Worm (Caenorhabditis elegans) whole organism, late embryonic: Measurements from ENCODE around the gene D1005.10.
A peak's percentile ranks its signal among the peaks of the same experiment; 100 is the strongest.

Source experiments
- F13H6.1 ChIP-seq: sonication (generic microtip); optimal IDR thresholded peaks from 2 replicates; lab custom pipeline; 2016; ENCODE audit warnings: missing genetic modification characterization, missing compliant biosample characterization
- K02D7.2 ChIP-seq: sonication (generic microtip); optimal IDR thresholded peaks from 2 replicates; lab custom pipeline; 2017; ENCODE audit warnings: mild to moderate bottlenecking, missing genetic modification characterization, missing compliant biosample characterization
- K09A11.1 ChIP-seq: sonication (generic microtip); optimal IDR thresholded peaks from 2 replicates; lab custom pipeline; 2017; ENCODE audit warnings: antibody characterized with exemption, mild to moderate bottlenecking, missing genetic modification characterization, missing compliant biosample characterization; ENCODE audit not compliant: insufficient read depth
- T23F11.4 ChIP-seq: fragments of 200-800 bp; sonication (Bioruptor generic); optimal IDR thresholded peaks from 2 replicates; lab custom pipeline; 2018; ENCODE audit warnings: mild to moderate bottlenecking, missing genetic modification characterization, missing compliant biosample characterization
- Y22D7AL.16 ChIP-seq: sonication (generic microtip); optimal IDR thresholded peaks from 2 replicates; lab custom pipeline; 2016; ENCODE audit warnings: missing genetic modification characterization, missing compliant biosample characterization
- ceh-19 ChIP-seq: fragments of 200-800 bp; sonication (Bioruptor generic); optimal IDR thresholded peaks from 2 replicates; lab custom pipeline; 2018; ENCODE audit warnings: mild to moderate bottlenecking, missing genetic modification characterization, missing compliant biosample characterization
- ceh-2 ChIP-seq: sonication (generic microtip); optimal IDR thresholded peaks from 2 replicates; lab custom pipeline; 2016; ENCODE audit warnings: missing genotype, missing genetic modification characterization, missing compliant biosample characterization
- ceh-24 ChIP-seq: sonication (generic microtip); optimal IDR thresholded peaks from 2 replicates; lab custom pipeline; 2016; ENCODE audit warnings: mild to moderate bottlenecking, missing genetic modification characterization, missing compliant biosample characterization
- ceh-30 ChIP-seq: fragments of 150-350 bp; optimal IDR thresholded peaks from 2 replicates; lab custom pipeline; 2014; ENCODE audit warnings: missing biosample characterization, missing genetic modification characterization
- ceh-31 ChIP-seq: sonication (generic microtip); optimal IDR thresholded peaks from 2 replicates; lab custom pipeline; 2016; ENCODE audit warnings: missing genetic modification characterization, missing compliant biosample characterization
- ceh-9 ChIP-seq: sonication (generic microtip); optimal IDR thresholded peaks from 2 replicates; lab custom pipeline; 2016; ENCODE audit warnings: mild to moderate bottlenecking, missing genetic modification characterization, inconsistent platforms, missing compliant biosample characterization
- elt-2 ChIP-seq: sonication (generic microtip); optimal IDR thresholded peaks from 2 replicates; lab custom pipeline; 2016; ENCODE audit warnings: missing genetic modification reagents, missing genetic modification characterization, missing compliant biosample characterization
- elt-4 ChIP-seq: sonication (generic microtip); optimal IDR thresholded peaks from 2 replicates; lab custom pipeline; 2016; ENCODE audit warnings: missing genetic modification characterization, missing compliant biosample characterization
- ets-4 ChIP-seq: sonication (generic microtip); optimal IDR thresholded peaks from 2 replicates; lab custom pipeline; 2016; ENCODE audit warnings: missing genetic modification characterization, missing compliant biosample characterization
- fkh-10 ChIP-seq: fragments of 150-350 bp; optimal IDR thresholded peaks from 2 replicates; lab custom pipeline; 2014; ENCODE audit warnings: missing biosample characterization, missing genetic modification reagents, missing genetic modification characterization
- gmeb-2 ChIP-seq: sonication (generic microtip); optimal IDR thresholded peaks from 2 replicates; lab custom pipeline; 2016; ENCODE audit warnings: missing genetic modification characterization, inconsistent platforms, missing compliant biosample characterization
- hlh-30 ChIP-seq: sonication (generic microtip); optimal IDR thresholded peaks from 2 replicates; lab custom pipeline; 2017; ENCODE audit warnings: antibody characterized with exemption, missing genetic modification characterization, missing compliant biosample characterization; ENCODE audit not compliant: insufficient read depth
- hlh-6 ChIP-seq: sonication (generic microtip); optimal IDR thresholded peaks from 2 replicates; lab custom pipeline; 2016; ENCODE audit warnings: missing genotype, missing genetic modification characterization, missing compliant biosample characterization
- hlh-8 ChIP-seq: sonication (generic microtip); optimal IDR thresholded peaks from 2 replicates; lab custom pipeline; 2016; ENCODE audit warnings: missing genotype, missing genetic modification characterization, missing compliant biosample characterization
- lim-6 ChIP-seq: sonication (generic microtip); optimal IDR thresholded peaks from 2 replicates; lab custom pipeline; 2016; ENCODE audit warnings: missing genetic modification characterization, missing compliant biosample characterization
- lin-11 ChIP-seq: fragments of 200-800 bp; sonication (Bioruptor generic); optimal IDR thresholded peaks from 2 replicates; lab custom pipeline; 2018; ENCODE audit warnings: mild to moderate bottlenecking, missing genetic modification characterization, missing compliant biosample characterization
- madf-2 ChIP-seq: sonication (generic microtip); optimal IDR thresholded peaks from 2 replicates; lab custom pipeline; 2017; ENCODE audit warnings: missing genetic modification characterization, missing compliant biosample characterization
- nhr-11 ChIP-seq: fragments of 150-350 bp; optimal IDR thresholded peaks from 2 replicates; lab custom pipeline; 2014; ENCODE audit warnings: missing biosample characterization, missing genetic modification characterization
- nhr-232 ChIP-seq: sonication (generic microtip); optimal IDR thresholded peaks from 2 replicates; lab custom pipeline; 2016; ENCODE audit warnings: missing genetic modification characterization, missing compliant biosample characterization
- odd-2 ChIP-seq: sonication (generic microtip); optimal IDR thresholded peaks from 2 replicates; lab custom pipeline; 2017; ENCODE audit warnings: antibody characterized with exemption, mild to moderate bottlenecking, missing genetic modification characterization, missing compliant biosample characterization
- pat-9 ChIP-seq: fragments of 200-800 bp; sonication (Bioruptor generic); optimal IDR thresholded peaks from 2 replicates; lab custom pipeline; 2018; ENCODE audit warnings: mild to moderate bottlenecking, missing genetic modification characterization, moderate library complexity, missing compliant biosample characterization
- pax-1 ChIP-seq: fragments of 150-350 bp; optimal IDR thresholded peaks from 2 replicates; lab custom pipeline; 2014; ENCODE audit warnings: missing biosample characterization, missing genetic modification characterization
- pha-2 ChIP-seq: sonication (generic microtip); optimal IDR thresholded peaks from 2 replicates; lab custom pipeline; 2017; ENCODE audit warnings: mild to moderate bottlenecking, missing genetic modification characterization, missing compliant biosample characterization
- pqm-1 ChIP-seq: sonication (generic microtip); optimal IDR thresholded peaks from 2 replicates; lab custom pipeline; 2016; ENCODE audit warnings: missing genetic modification characterization, missing compliant biosample characterization
- pros-1 ChIP-seq: fragments of 150-350 bp; optimal IDR thresholded peaks from 2 replicates; lab custom pipeline; 2014; ENCODE audit warnings: missing biosample characterization, missing genetic modification reagents, missing genetic modification characterization
- ref-2 ChIP-seq: sonication (generic microtip); optimal IDR thresholded peaks from 2 replicates; lab custom pipeline; 2016; ENCODE audit warnings: missing genetic modification characterization, missing compliant biosample characterization
- sdc-2 ChIP-seq: sonication (generic microtip); optimal IDR thresholded peaks from 2 replicates; lab custom pipeline; 2016; ENCODE audit warnings: missing genotype, missing genetic modification characterization, missing compliant biosample characterization
- syd-9 ChIP-seq: sonication (generic microtip); optimal IDR thresholded peaks from 2 replicates; lab custom pipeline; 2016; ENCODE audit warnings: mild to moderate bottlenecking, missing genetic modification characterization, moderate library complexity, missing compliant biosample characterization
- tbx-2 ChIP-seq: sonication (generic microtip); optimal IDR thresholded peaks from 2 replicates; lab custom pipeline; 2016; ENCODE audit warnings: missing genetic modification characterization, missing compliant biosample characterization
- ttx-3 ChIP-seq: sonication (generic microtip); optimal IDR thresholded peaks from 2 replicates; lab custom pipeline; 2016; ENCODE audit warnings: missing genetic modification reagents, missing genetic modification characterization, missing compliant biosample characterization
- unc-42 ChIP-seq: sonication (generic microtip); optimal IDR thresholded peaks from 2 replicates; lab custom pipeline; 2016; ENCODE audit warnings: missing genotype, missing genetic modification characterization, missing compliant biosample characterization
- zip-5 ChIP-seq: sonication (generic microtip); optimal IDR thresholded peaks from 2 replicates; lab custom pipeline; 2016; ENCODE audit warnings: missing genetic modification characterization, missing compliant biosample characterization
- ztf-16 ChIP-seq: sonication (generic microtip); optimal IDR thresholded peaks from 2 replicates; lab custom pipeline; 2017; ENCODE audit warnings: missing genetic modification characterization, missing compliant biosample characterization

The D1005.10 gene

DNA sequence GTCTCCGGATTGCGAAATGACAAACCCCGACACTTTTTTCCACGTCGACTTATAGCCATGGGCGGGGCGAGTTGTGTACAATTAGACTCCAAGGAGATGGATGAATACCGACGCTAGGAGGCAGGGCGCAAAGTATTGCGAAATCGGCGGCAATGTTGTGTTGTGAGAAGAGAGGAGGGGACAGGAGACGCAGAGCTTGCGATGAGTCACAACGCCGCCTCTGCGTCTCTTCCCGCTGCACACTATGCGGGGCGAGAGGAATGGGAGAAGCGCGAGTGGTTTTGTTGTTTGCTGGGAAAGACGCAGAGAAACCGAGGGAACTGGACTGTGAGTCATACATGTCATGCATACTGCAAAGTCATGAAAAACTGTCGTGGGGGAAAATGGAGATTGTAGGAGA is 31.6 kb downstream of the D1005.10 start (continued):
- TF ChIP-seq pat-9 (tag; lab: Kevin White, UChicago) (no peak), lim-6 (tag; lab: Kevin White, UChicago) (peak; percentile 11), sdc-2 (tag; lab: Kevin White, UChicago) (peak; percentile 86), ceh-24 (tag; lab: Kevin White, UChicago) (no peak), pros-1 (tag; lab: Kevin White, UChicago) (peak; percentile 80), pqm-1 (tag; lab: Kevin White, UChicago) (peak; percentile 69), T23F11.4 (GFP tag; lab: Kevin White, UChicago) (peak; percentile 34), ceh-19 (GFP tag; lab: Kevin White, UChicago) (peak; percentile 65), pha-2 (tag; lab: Kevin White, UChicago) (peak; percentile 17), syd-9 (tag; lab: Kevin White, UChicago) (peak; percentile 67), gmeb-2 (tag; lab: Kevin White, UChicago) (peak; percentile 21), zip-5 (tag; lab: Kevin White, UChicago) (no peak), pax-1 (tag; lab: Kevin White, UChicago) (peak; percentile 31), tbx-2 (tag; lab: Kevin White, UChicago) (peak; percentile 81)

DNA sequence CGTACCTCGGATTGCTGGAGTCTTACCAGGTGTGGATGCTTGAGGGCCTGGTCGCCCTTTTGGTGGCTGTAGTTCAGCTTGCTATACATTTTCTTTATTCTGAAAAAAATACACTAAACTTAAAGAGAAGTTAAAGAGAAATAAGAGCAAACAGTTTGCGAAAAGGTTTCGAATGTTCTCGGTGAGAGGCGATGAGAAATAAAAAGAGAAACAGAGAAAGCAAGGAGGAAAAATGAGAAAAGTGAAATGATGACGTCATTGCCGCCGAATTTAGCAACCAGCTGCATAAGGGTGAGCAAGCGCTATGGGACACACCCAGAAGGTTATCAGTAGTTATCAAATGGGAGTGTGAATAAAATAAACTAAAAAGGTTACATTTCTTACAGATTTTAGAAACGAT is 32.2 kb downstream of the D1005.10 start, which contains the start of gene cebp-1:
Gene cebp-1 (minus strand): TSS at position 99 of the 400 bp plus-strand sequence.
- TF ChIP-seq hlh-8 (tag; lab: Kevin White, UChicago) (no peak), lin-11 (tag; lab: Kevin White, UChicago) (no peak), ceh-31 (tag; lab: Kevin White, UChicago) (no peak), F13H6.1 (tag; lab: Kevin White, UChicago) (no peak), elt-2 (tag; lab: Kevin White, UChicago) (peak; percentile 12), ceh-30 (tag; lab: Kevin White, UChicago) (no peak)
- TF ChIP-seq, all 69 proteins: peak for 1

DNA sequence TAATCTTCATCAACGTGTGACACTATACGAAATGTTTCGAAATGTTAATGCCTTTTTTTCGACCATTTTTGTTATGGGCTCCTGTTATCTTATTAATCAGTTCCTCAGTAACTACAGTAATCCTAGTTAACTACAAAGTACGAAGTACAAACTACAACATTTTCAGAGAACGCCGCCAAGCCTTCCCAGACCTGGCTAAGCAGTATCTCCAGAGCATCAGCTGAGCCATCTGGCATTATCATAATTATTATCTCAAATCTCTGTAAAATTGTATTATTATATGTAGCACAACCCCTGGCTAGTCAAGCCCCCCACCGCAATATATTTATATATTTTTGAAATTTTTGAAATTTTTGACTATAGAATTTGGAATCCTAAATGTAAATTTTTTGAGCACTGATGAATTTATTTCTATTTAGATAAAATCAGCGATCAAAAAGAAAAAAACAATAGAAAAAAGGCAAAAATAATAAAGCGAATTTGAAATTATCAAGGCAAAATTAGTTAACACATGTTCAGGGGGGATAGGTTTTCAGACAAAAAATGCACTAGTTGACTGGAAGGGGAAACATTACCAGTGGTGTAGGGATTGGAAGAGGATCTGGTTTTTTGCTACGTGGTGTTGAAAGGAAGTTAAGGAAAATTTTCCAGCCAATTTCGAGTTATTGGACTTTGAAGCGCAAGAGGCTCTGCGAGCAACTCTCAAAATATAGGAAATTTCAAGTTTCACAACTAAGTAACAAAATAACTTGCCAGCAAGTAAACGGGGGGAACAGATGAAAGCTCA is 34.0 kb downstream of the D1005.10 start:
- TF ChIP-seq hlh-6 (tag; lab: Kevin White, UChicago) (no peak), F13H6.1 (tag; lab: Kevin White, UChicago) (no peak), ets-4 (no peak), pros-1 (tag; lab: Kevin White, UChicago) (no peak), T23F11.4 (GFP tag; lab: Kevin White, UChicago) (no peak), nhr-11 (no peak), ceh-9 (no peak), odd-2 (tag; lab: Kevin White, UChicago) (no peak)

DNA sequence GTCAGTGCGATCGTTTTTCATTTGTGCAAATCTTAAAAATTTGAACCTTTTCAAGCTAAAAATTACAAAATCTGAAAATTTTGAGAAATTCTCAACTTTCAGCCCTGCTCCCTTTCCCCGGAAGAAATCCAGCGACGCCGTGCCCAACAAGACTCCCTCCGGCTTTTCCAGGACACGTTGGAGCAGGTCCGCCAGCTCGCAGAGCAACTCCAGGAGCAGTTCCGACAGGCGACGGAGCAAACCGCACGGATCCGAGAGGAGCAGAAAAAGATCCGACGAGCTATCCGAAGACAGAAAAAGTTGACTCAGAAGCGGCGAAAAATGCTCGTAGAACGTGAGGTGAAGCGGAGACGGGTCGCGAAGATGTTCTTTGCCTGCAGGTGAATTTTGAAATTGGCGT is 34.7 kb downstream of the D1005.10 start:
- TF ChIP-seq elt-4 (tag; lab: Kevin White, UChicago) (no peak), T23F11.4 (GFP tag; lab: Kevin White, UChicago) (no peak), nhr-232 (no peak), unc-42 (tag; lab: Kevin White, UChicago) (no peak), gmeb-2 (tag; lab: Kevin White, UChicago) (no peak), K02D7.2 (tag; lab: Kevin White, UChicago) (no peak), ref-2 (tag; lab: Kevin White, UChicago) (no peak), madf-2 (tag; lab: Kevin White, UChicago) (no peak), ceh-2 (tag; lab: Kevin White, UChicago) (no peak), ceh-31 (tag; lab: Kevin White, UChicago) (no peak), ceh-24 (tag; lab: Kevin White, UChicago) (no peak), ztf-16 (tag; lab: Kevin White, UChicago) (no peak), ttx-3 (tag; lab: Kevin White, UChicago) (no peak), tbx-2 (tag; lab: Kevin White, UChicago) (no peak), K09A11.1 (tag; lab: Kevin White, UChicago) (no peak), Y22D7AL.16 (tag; lab: Kevin White, UChicago) (no peak), fkh-10 (GFP tag; lab: Kevin White, UChicago) (no peak), hlh-30 (no peak), lim-6 (tag; lab: Kevin White, UChicago) (no peak)
